Fruit fly (Drosophila melanogaster) whole organism, embryonic: ENCODE data around the gene Aef1.

Experiments used
- ATbp ChIP-seq: fragments of 200-800 bp; sonication (Bioruptor generic); optimal IDR thresholded peaks from 2 replicates; lab custom pipeline; 2017; ENCODE audit warnings: missing biosample characterization, mild to moderate bottlenecking, missing genetic modification characterization, missing genetic modification reagents
- Bgb ChIP-seq: fragments of 200-800 bp; sonication (Bioruptor generic); IDR thresholded peaks from 2 replicates; pipeline ENCODE4 v1.3.6; 2022; ENCODE audit warnings: missing biosample characterization, missing genetic modification characterization; ENCODE audit not compliant: partially characterized antibody
- CG10431 ChIP-seq: fragments of 200-800 bp; sonication (Bioruptor generic); optimal IDR thresholded peaks from 3 replicates; lab custom pipeline; 2018; ENCODE audit warnings: missing biosample characterization, mild to moderate bottlenecking, missing genetic modification characterization
- CG11560 ChIP-seq: fragments of 200-800 bp; sonication (Bioruptor generic); IDR thresholded peaks from 3 replicates; pipeline ENCODE4 v1.3.6; 2022; ENCODE audit warnings: missing biosample characterization, missing genetic modification characterization
- CG12071 ChIP-seq: fragments of 200-800 bp; sonication (Bioruptor generic); optimal IDR thresholded peaks from 3 replicates; lab custom pipeline; 2018; ENCODE audit warnings: missing biosample characterization, mild to moderate bottlenecking, missing genetic modification characterization
- CG13424 ChIP-seq: fragments of 200-800 bp; sonication (Bioruptor generic); optimal IDR thresholded peaks from 2 replicates; lab custom pipeline; 2019; ENCODE audit warnings: missing biosample characterization, mild to moderate bottlenecking, missing genetic modification characterization, moderate library complexity
- CG15269 ChIP-seq: fragments of 200-800 bp; sonication (Bioruptor generic); optimal IDR thresholded peaks from 2 replicates; lab custom pipeline; 2018; ENCODE audit warnings: missing biosample characterization, mild to moderate bottlenecking, missing genetic modification characterization, moderate library complexity
- CG15514 ChIP-seq: fragments of 200-800 bp; sonication (Bioruptor generic); optimal IDR thresholded peaks from 3 replicates; lab custom pipeline; 2017; ENCODE audit warnings: missing biosample characterization, missing genetic modification characterization, mild to moderate bottlenecking, moderate library complexity, missing genetic modification reagents
- CG17359 ChIP-seq: fragments of 200-800 bp; sonication (Bioruptor generic); optimal IDR thresholded peaks from 3 replicates; lab custom pipeline; 2018; ENCODE audit warnings: missing biosample characterization, mild to moderate bottlenecking, missing genetic modification characterization, moderate library complexity
- CG2678 ChIP-seq: fragments of 200-800 bp; sonication (Bioruptor generic); optimal IDR thresholded peaks from 3 replicates; lab custom pipeline; 2019; ENCODE audit warnings: missing biosample characterization, mild to moderate bottlenecking, missing genetic modification characterization, moderate library complexity
- CG2712 ChIP-seq: fragments of 200-800 bp; optimal IDR thresholded peaks from 3 replicates; lab custom pipeline; 2019; ENCODE audit warnings: missing biosample characterization, mild to moderate bottlenecking, missing genetic modification characterization, moderate library complexity
- CG4424 ChIP-seq: fragments of 200-800 bp; sonication (Bioruptor generic); optimal IDR thresholded peaks from 3 replicates; lab custom pipeline; 2016; ENCODE audit warnings: missing biosample characterization, missing genetic modification characterization
- CG4820 ChIP-seq: fragments of 200-800 bp; sonication (Bioruptor generic); optimal IDR thresholded peaks from 3 replicates; lab custom pipeline; 2016; ENCODE audit warnings: missing biosample characterization, missing genetic modification characterization
- CG7271 ChIP-seq: fragments of 200-800 bp; sonication (Bioruptor generic); optimal IDR thresholded peaks from 2 replicates; lab custom pipeline; 2018; ENCODE audit warnings: missing biosample characterization, mild to moderate bottlenecking, missing genetic modification characterization, moderate library complexity
- CG8944 ChIP-seq: fragments of 200-800 bp; sonication (Bioruptor generic); optimal IDR thresholded peaks from 3 replicates; lab custom pipeline; 2016; ENCODE audit warnings: missing biosample characterization, missing genetic modification characterization
- CG9437 ChIP-seq: fragments of 200-800 bp; sonication (Bioruptor generic); optimal IDR thresholded peaks from 2 replicates; lab custom pipeline; 2018; ENCODE audit warnings: missing biosample characterization, mild to moderate bottlenecking, missing genetic modification characterization
- CG9876 ChIP-seq: fragments of 200-800 bp; sonication (Bioruptor generic); optimal IDR thresholded peaks from 2 replicates; lab custom pipeline; 2016; ENCODE audit warnings: missing biosample characterization, missing genetic modification characterization
- D ChIP-seq, 2 experiments: fragments of 200-800 bp in 1 of 2; fragments of >200 bp in 1 of 2; sonication (Bioruptor generic) in 1 of 2; optimal IDR thresholded peaks; 2 replicates in 1 of 2; 3 replicates in 1 of 2; lab custom pipeline; 2017; ENCODE audit warnings: mild to moderate bottlenecking in 1 of 2, missing biosample characterization in 1 of 2, missing genetic modification characterization in 1 of 2, missing genetic modification reagents in 1 of 2
- Doc3 ChIP-seq: fragments of 200-800 bp; sonication (Bioruptor generic); IDR thresholded peaks from 3 replicates; pipeline ENCODE4 v1.3.6; 2022; ENCODE audit warnings: missing biosample characterization, missing genetic modification characterization; ENCODE audit not compliant: partially characterized antibody
- Dref ChIP-seq: fragments of 200-800 bp; sonication (Bioruptor generic); IDR thresholded peaks from 2 replicates; pipeline ENCODE4 v1.3.6; 2022; ENCODE audit warnings: missing biosample characterization, missing genetic modification characterization
- Eip74EF ChIP-seq, 2 experiments: fragments of 200-800 bp in 1 of 2; fragments of >200 bp in 1 of 2; sonication (Bioruptor generic) in 1 of 2; optimal IDR thresholded peaks; 2 replicates each; lab custom pipeline; 2017 to 2019; ENCODE audit warnings: missing biosample characterization in 2 of 2, missing genetic modification characterization in 2 of 2, mild to moderate bottlenecking in 1 of 2, moderate library complexity in 1 of 2
- Fer1 ChIP-seq: fragments of 200-800 bp; sonication (Bioruptor generic); optimal IDR thresholded peaks from 2 replicates; lab custom pipeline; 2017; ENCODE audit warnings: missing biosample characterization, mild to moderate bottlenecking, missing genetic modification characterization
- Gug ChIP-seq: fragments of 200-800 bp; sonication (Bioruptor generic); IDR thresholded peaks from 4 replicates; pipeline ENCODE4 v1.3.6; 2022; ENCODE audit warnings: missing biosample characterization, missing genetic modification characterization
- Max ChIP-seq: fragments of 200-800 bp; sonication (Bioruptor generic); optimal IDR thresholded peaks from 2 replicates; lab custom pipeline; 2016; ENCODE audit warnings: missing biosample characterization, mild to moderate bottlenecking, missing genetic modification characterization
- PHDP ChIP-seq: fragments of 200-800 bp; sonication (Bioruptor generic); optimal IDR thresholded peaks from 3 replicates; lab custom pipeline; 2018; ENCODE audit warnings: missing biosample characterization, mild to moderate bottlenecking, missing genetic modification characterization, moderate library complexity
- Sry-β ChIP-seq: fragments of 200-800 bp; sonication (Bioruptor generic); optimal IDR thresholded peaks from 2 replicates; lab custom pipeline; 2018; ENCODE audit warnings: missing biosample characterization, mild to moderate bottlenecking, missing genetic modification characterization, moderate library complexity
- ab ChIP-seq: fragments of 200-800 bp; sonication (Bioruptor generic); optimal IDR thresholded peaks from 2 replicates; lab custom pipeline; 2016; ENCODE audit warnings: missing biosample characterization, missing genetic modification characterization
- ash1 ChIP-seq: fragments of 200-800 bp; sonication (Bioruptor generic); optimal IDR thresholded peaks from 2 replicates; lab custom pipeline; 2018; ENCODE audit warnings: missing biosample characterization, mild to moderate bottlenecking, missing genetic modification characterization
- chinmo ChIP-seq: fragments of 200-800 bp; sonication (Bioruptor generic); IDR thresholded peaks from 4 replicates; pipeline ENCODE4 v1.3.6; 2022; ENCODE audit warnings: missing biosample characterization, missing genetic modification characterization; ENCODE audit not compliant: partially characterized antibody
- chm ChIP-seq: fragments of 200-800 bp; sonication (Bioruptor generic); IDR thresholded peaks from 2 replicates; pipeline ENCODE4 v1.3.6; 2022; ENCODE audit warnings: missing biosample characterization, missing genetic modification characterization
- dimm ChIP-seq: fragments of 200-800 bp; sonication (Bioruptor generic); IDR thresholded peaks from 2 replicates; pipeline ENCODE4 v1.3.6; 2022; ENCODE audit warnings: missing biosample characterization, missing genetic modification characterization
- dpn ChIP-seq, 2 experiments: fragments of 200-800 bp; sonication (Bioruptor generic); optimal IDR thresholded peaks; 3 replicates each; lab custom pipeline; 2016; ENCODE audit warnings: missing biosample characterization in 2 of 2, missing genetic modification characterization in 2 of 2
- ems ChIP-seq: fragments of 200-800 bp; sonication (Bioruptor generic); optimal IDR thresholded peaks from 3 replicates; lab custom pipeline; 2016; ENCODE audit warnings: missing biosample characterization, missing genetic modification characterization
- esg ChIP-seq: fragments of 200-800 bp; sonication (Bioruptor generic); conservative IDR thresholded peaks from 2 replicates; pipeline ENCODE4 v1.3.6; 2022; ENCODE audit warnings: missing biosample characterization, missing genetic modification characterization
- eyg ChIP-seq: fragments of 200-800 bp; sonication (Bioruptor generic); optimal IDR thresholded peaks from 3 replicates; lab custom pipeline; 2016; ENCODE audit warnings: missing biosample characterization, missing genetic modification characterization
- fd102C ChIP-seq: fragments of 200-800 bp; sonication (Bioruptor generic); optimal IDR thresholded peaks from 2 replicates; lab custom pipeline; 2018; ENCODE audit warnings: missing biosample characterization, mild to moderate bottlenecking, missing genetic modification characterization, moderate library complexity
- fd64A ChIP-seq: fragments of 200-800 bp; sonication (Bioruptor generic); optimal IDR thresholded peaks from 3 replicates; lab custom pipeline; 2018; ENCODE audit warnings: missing biosample characterization, mild to moderate bottlenecking, missing genetic modification characterization
- ftz-f1 ChIP-seq: fragments of 200-800 bp; sonication (Bioruptor generic); optimal IDR thresholded peaks from 2 replicates; lab custom pipeline; 2016; ENCODE audit warnings: missing biosample characterization, missing genetic modification characterization
- hth ChIP-seq: fragments of >200 bp; optimal IDR thresholded peaks from 2 replicates; lab custom pipeline; 2017; ENCODE audit warnings: inconsistent platforms
- jumu ChIP-seq: fragments of 200-800 bp; sonication (Bioruptor generic); optimal IDR thresholded peaks from 3 replicates; lab custom pipeline; 2016; ENCODE audit warnings: missing biosample characterization, missing genetic modification characterization
- nau ChIP-seq: fragments of 200-800 bp; sonication (Bioruptor generic); optimal IDR thresholded peaks from 3 replicates; lab custom pipeline; 2017; ENCODE audit warnings: missing biosample characterization, mild to moderate bottlenecking, missing genetic modification characterization, missing genetic modification reagents
- p53 ChIP-seq: fragments of 200-800 bp; sonication (Bioruptor generic); optimal IDR thresholded peaks from 2 replicates; lab custom pipeline; 2016; ENCODE audit warnings: missing biosample characterization, missing genetic modification characterization
- prd ChIP-seq, 3 experiments: fragments of >200 bp in 2 of 3; fragments of 200-800 bp in 1 of 3; sonication (Bioruptor generic) in 1 of 3; optimal IDR thresholded peaks in 2 of 3; IDR thresholded peaks in 1 of 3; 2 replicates in 2 of 3; 3 replicates in 1 of 3; pipeline versions ENCODE4 v1.3.6 to Lab custom; 2017 to 2022; ENCODE audit warnings: missing biosample characterization in 1 of 3, missing genetic modification characterization in 1 of 3
- ranshi ChIP-seq: fragments of 200-800 bp; sonication (Bioruptor generic); IDR thresholded peaks from 2 replicates; pipeline ENCODE4 v1.3.6; 2022; ENCODE audit warnings: missing biosample characterization, missing genetic modification characterization
- salm ChIP-seq: fragments of 200-800 bp; sonication (Bioruptor generic); optimal IDR thresholded peaks from 2 replicates; lab custom pipeline; 2018; ENCODE audit warnings: missing biosample characterization, mild to moderate bottlenecking, missing genetic modification characterization
- seq ChIP-seq: fragments of 200-800 bp; sonication (Bioruptor generic); IDR thresholded peaks from 2 replicates; pipeline ENCODE4 v1.3.6; 2022; ENCODE audit warnings: missing biosample characterization, missing genetic modification characterization
- shn ChIP-seq: fragments of 200-800 bp; sonication (Bioruptor generic); optimal IDR thresholded peaks from 3 replicates; lab custom pipeline; 2016; ENCODE audit warnings: missing biosample characterization, missing genetic modification characterization
- tap ChIP-seq: fragments of 200-800 bp; optimal IDR thresholded peaks from 3 replicates; lab custom pipeline; 2019; ENCODE audit warnings: missing biosample characterization, mild to moderate bottlenecking, missing genetic modification characterization, moderate library complexity
- tx ChIP-seq: fragments of 200-800 bp; sonication (Bioruptor generic); optimal IDR thresholded peaks from 2 replicates; lab custom pipeline; 2016; ENCODE audit warnings: missing biosample characterization, missing genetic modification characterization

Gene Aef1

dm6 chr3L:21433098-21433497 is at the start of gene Aef1, which contains the start of gene barc (continued):
- TF ChIP-seq seq (GFP tag; lab: Robert Waterston, UW): peak; percentile 49
- TF ChIP-seq salm (tag; lab: Kevin White, UChicago): peak; percentile 27
- peak; percentile 88 for TF ChIP-seq esg (GFP tag; lab: Robert Waterston, UW)
- peak; percentile 82 for TF ChIP-seq Bgb (GFP tag; lab: Robert Waterston, UW)
- peak; percentile 72 for TF ChIP-seq Fer1 (GFP tag; lab: Kevin White, UChicago)
- TF ChIP-seq CG4820 (GFP tag; lab: Kevin White, UChicago): peak; percentile 87
- peak; percentile 77 for TF ChIP-seq ems (GFP tag; lab: Kevin White, UChicago)
- TF ChIP-seq CG17359 (tag; lab: Kevin White, UChicago): peak; percentile 77
- TF ChIP-seq CG12071: no peak
- peak; percentile 53 for TF ChIP-seq CG9437 (GFP tag; lab: Kevin White, UChicago)
- TF ChIP-seq CG2712: peak; percentile 92
- TF ChIP-seq eyg (GFP tag; lab: Kevin White, UChicago): peak; percentile 54
- no peak for TF ChIP-seq dimm (GFP tag; lab: Robert Waterston, UW)
- TF ChIP-seq CG7271: peak; percentile 61
- TF ChIP-seq Max: peak; percentile 88
- no peak for TF ChIP-seq chm (GFP tag; lab: Robert Waterston, UW)
- TF ChIP-seq Doc3 (GFP tag; lab: Robert Waterston, UW): peak; percentile 88
- TF ChIP-seq ATbp: peak; percentile 42
- peak; percentile 29; the same call in 1 of the 2 replicates for TF ChIP-seq Dref (GFP tag; lab: Robert Waterston, UW)
- peak; percentile 99 for TF ChIP-seq CG15514 (GFP tag; lab: Kevin White, UChicago)
- TF ChIP-seq prd (optimal IDR thresholded peaks at IDR 0.05; lab: Kevin White, UChicago): no peak
- TF ChIP-seq prd (GFP tag; IDR thresholded peaks at IDR 0.05; lab: Robert Waterston, UW): peak; percentile 96
- peak; percentile 90; the same call in 1 of the 2 replicates for TF ChIP-seq ranshi (GFP tag; lab: Robert Waterston, UW)
- no peak for TF ChIP-seq CG15269
- peak; percentile 51 for TF ChIP-seq CG10431
- peak; percentile 89 for TF ChIP-seq tx
- peak; percentile 81 for TF ChIP-seq PHDP (tag; lab: Kevin White, UChicago)
- TF ChIP-seq dpn (GFP tag; optimal IDR thresholded peaks at IDR 0.05; lab: Kevin White, UChicago): peak; percentile 87 to 90
- peak; percentile 94 for TF ChIP-seq Gug (GFP tag; lab: Robert Waterston, UW)
- peak; percentile 43 for TF ChIP-seq tap
- peak; percentile 70 for TF ChIP-seq CG9876 (GFP tag; lab: Kevin White, UChicago)
- no peak for TF ChIP-seq ash1
- TF ChIP-seq ab (GFP tag; lab: Kevin White, UChicago): peak; percentile 85
- peak; percentile 78 for TF ChIP-seq p53
- TF ChIP-seq CG4424 (GFP tag; lab: Kevin White, UChicago): peak; percentile 90
- no peak for TF ChIP-seq D (optimal IDR thresholded peaks at IDR 0.05; lab: Kevin White, UChicago)
- peak; percentile 65 for TF ChIP-seq D (GFP tag; optimal IDR thresholded peaks at IDR 0.05; lab: Kevin White, UChicago)
- TF ChIP-seq shn: peak; percentile 88
- no peak for TF ChIP-seq nau (GFP tag; lab: Kevin White, UChicago)
- TF ChIP-seq Sry-β: peak; percentile 58
- no peak for TF ChIP-seq Eip74EF (GFP tag; optimal IDR thresholded peaks at IDR 0.05; lab: Kevin White, UChicago)
- TF ChIP-seq fd64A (GFP tag; lab: Kevin White, UChicago): no peak
- TF ChIP-seq CG11560 (tag; lab: Robert Waterston, UW): peak; percentile 82
- peak; percentile 87 for TF ChIP-seq CG13424 (tag; lab: Kevin White, UChicago)
- no peak for TF ChIP-seq hth
- TF ChIP-seq chinmo: no peak
- TF ChIP-seq ftz-f1 (GFP tag; lab: Kevin White, UChicago): peak; percentile 47
- TF ChIP-seq jumu: peak; percentile 71
- peak; percentile 86 for TF ChIP-seq CG8944 (GFP tag; lab: Kevin White, UChicago)
- TF ChIP-seq CG2678 (tag; lab: Kevin White, UChicago): peak; percentile 87
- TF ChIP-seq fd102C (GFP tag; lab: Kevin White, UChicago): no peak
